Worm (Caenorhabditis elegans) whole organism, late embryonic: Measurements from ENCODE around the gene cytb-5.1.

Source experiments
- F13H6.1 ChIP-seq: sonication (generic microtip); optimal IDR thresholded peaks from 2 replicates; lab custom pipeline; 2016; ENCODE audit warnings: missing genetic modification characterization, missing compliant biosample characterization
- K09A11.1 ChIP-seq: sonication (generic microtip); optimal IDR thresholded peaks from 2 replicates; lab custom pipeline; 2017; ENCODE audit warnings: antibody characterized with exemption, mild to moderate bottlenecking, missing genetic modification characterization, missing compliant biosample characterization; ENCODE audit not compliant: insufficient read depth
- Y22D7AL.16 ChIP-seq: sonication (generic microtip); optimal IDR thresholded peaks from 2 replicates; lab custom pipeline; 2016; ENCODE audit warnings: missing genetic modification characterization, missing compliant biosample characterization
- ahr-1 ChIP-seq: sonication (generic microtip); optimal IDR thresholded peaks from 2 replicates; lab custom pipeline; 2016; ENCODE audit warnings: missing genetic modification characterization, missing compliant biosample characterization
- ama-1 ChIP-seq: fragments of 150-350 bp; optimal IDR thresholded peaks from 2 replicates; lab custom pipeline; 2014
- ceh-18 ChIP-seq: sonication (generic microtip); optimal IDR thresholded peaks from 2 replicates; lab custom pipeline; 2016; ENCODE audit warnings: missing genetic modification characterization, missing compliant biosample characterization
- ceh-19 ChIP-seq: fragments of 200-800 bp; sonication (Bioruptor generic); optimal IDR thresholded peaks from 2 replicates; lab custom pipeline; 2018; ENCODE audit warnings: mild to moderate bottlenecking, missing genetic modification characterization, missing compliant biosample characterization
- ceh-2 ChIP-seq: sonication (generic microtip); optimal IDR thresholded peaks from 2 replicates; lab custom pipeline; 2016; ENCODE audit warnings: missing genotype, missing genetic modification characterization, missing compliant biosample characterization
- ceh-22 ChIP-seq: sonication (generic microtip); optimal IDR thresholded peaks from 2 replicates; lab custom pipeline; 2017; ENCODE audit warnings: missing biosample characterization, missing genetic modification characterization
- ceh-24 ChIP-seq: sonication (generic microtip); optimal IDR thresholded peaks from 2 replicates; lab custom pipeline; 2016; ENCODE audit warnings: mild to moderate bottlenecking, missing genetic modification characterization, missing compliant biosample characterization
- ceh-30 ChIP-seq: fragments of 150-350 bp; optimal IDR thresholded peaks from 2 replicates; lab custom pipeline; 2014; ENCODE audit warnings: missing biosample characterization, missing genetic modification characterization
- ceh-31 ChIP-seq: sonication (generic microtip); optimal IDR thresholded peaks from 2 replicates; lab custom pipeline; 2016; ENCODE audit warnings: missing genetic modification characterization, missing compliant biosample characterization
- ceh-48 ChIP-seq: sonication (generic microtip); optimal IDR thresholded peaks from 2 replicates; lab custom pipeline; 2016; ENCODE audit warnings: missing genetic modification characterization, inconsistent platforms, missing compliant biosample characterization
- che-1 ChIP-seq: sonication (generic microtip); optimal IDR thresholded peaks from 2 replicates; lab custom pipeline; 2016; ENCODE audit warnings: mild to moderate bottlenecking, missing genetic modification characterization, missing compliant biosample characterization
- dve-1 ChIP-seq: sonication (generic microtip); optimal IDR thresholded peaks from 2 replicates; lab custom pipeline; 2017; ENCODE audit warnings: antibody characterized with exemption, mild to moderate bottlenecking, missing genetic modification characterization, missing compliant biosample characterization
- elt-4 ChIP-seq: sonication (generic microtip); optimal IDR thresholded peaks from 2 replicates; lab custom pipeline; 2016; ENCODE audit warnings: missing genetic modification characterization, missing compliant biosample characterization
- ets-4 ChIP-seq: sonication (generic microtip); optimal IDR thresholded peaks from 2 replicates; lab custom pipeline; 2016; ENCODE audit warnings: missing genetic modification characterization, missing compliant biosample characterization
- eyg-1 ChIP-seq: sonication (generic microtip); optimal IDR thresholded peaks from 2 replicates; lab custom pipeline; 2016; ENCODE audit warnings: missing genotype, missing genetic modification characterization, missing compliant biosample characterization
- fax-1 ChIP-seq: sonication (generic microtip); optimal IDR thresholded peaks from 2 replicates; lab custom pipeline; 2016; ENCODE audit warnings: missing genotype, missing genetic modification characterization, missing compliant biosample characterization
- fkh-6 ChIP-seq: sonication (generic microtip); optimal IDR thresholded peaks from 2 replicates; lab custom pipeline; 2016; ENCODE audit warnings: missing genetic modification characterization, missing compliant biosample characterization
- gmeb-2 ChIP-seq: sonication (generic microtip); optimal IDR thresholded peaks from 2 replicates; lab custom pipeline; 2016; ENCODE audit warnings: missing genetic modification characterization, inconsistent platforms, missing compliant biosample characterization
- hlh-13 ChIP-seq: fragments of 200-800 bp; sonication (Bioruptor generic); optimal IDR thresholded peaks from 2 replicates; lab custom pipeline; 2018; ENCODE audit warnings: mild to moderate bottlenecking, missing genetic modification characterization, missing compliant biosample characterization
- hlh-15 ChIP-seq: sonication (generic microtip); optimal IDR thresholded peaks from 2 replicates; lab custom pipeline; 2016; ENCODE audit warnings: missing genetic modification characterization, missing compliant biosample characterization
- hlh-6 ChIP-seq: sonication (generic microtip); optimal IDR thresholded peaks from 2 replicates; lab custom pipeline; 2016; ENCODE audit warnings: missing genotype, missing genetic modification characterization, missing compliant biosample characterization
- hlh-8 ChIP-seq: sonication (generic microtip); optimal IDR thresholded peaks from 2 replicates; lab custom pipeline; 2016; ENCODE audit warnings: missing genotype, missing genetic modification characterization, missing compliant biosample characterization
- lim-6 ChIP-seq: sonication (generic microtip); optimal IDR thresholded peaks from 2 replicates; lab custom pipeline; 2016; ENCODE audit warnings: missing genetic modification characterization, missing compliant biosample characterization
- lin-11 ChIP-seq: fragments of 200-800 bp; sonication (Bioruptor generic); optimal IDR thresholded peaks from 2 replicates; lab custom pipeline; 2018; ENCODE audit warnings: mild to moderate bottlenecking, missing genetic modification characterization, missing compliant biosample characterization
- mec-3 ChIP-seq: sonication (generic microtip); optimal IDR thresholded peaks from 2 replicates; lab custom pipeline; 2016; ENCODE audit warnings: borderline replicate concordance, missing genetic modification characterization, missing compliant biosample characterization
- nfya-1 ChIP-seq: sonication (generic microtip); optimal IDR thresholded peaks from 2 replicates; lab custom pipeline; 2017; ENCODE audit warnings: missing genetic modification characterization, mild to moderate bottlenecking, missing compliant biosample characterization, antibody characterized with exemption, moderate library complexity
- npax-4 ChIP-seq: sonication (generic microtip); optimal IDR thresholded peaks from 2 replicates; lab custom pipeline; 2016; ENCODE audit warnings: missing genetic modification characterization, missing compliant biosample characterization
- odd-2 ChIP-seq: sonication (generic microtip); optimal IDR thresholded peaks from 2 replicates; lab custom pipeline; 2017; ENCODE audit warnings: antibody characterized with exemption, mild to moderate bottlenecking, missing genetic modification characterization, missing compliant biosample characterization
- pat-9 ChIP-seq: fragments of 200-800 bp; sonication (Bioruptor generic); optimal IDR thresholded peaks from 2 replicates; lab custom pipeline; 2018; ENCODE audit warnings: mild to moderate bottlenecking, missing genetic modification characterization, moderate library complexity, missing compliant biosample characterization
- pha-2 ChIP-seq: sonication (generic microtip); optimal IDR thresholded peaks from 2 replicates; lab custom pipeline; 2017; ENCODE audit warnings: mild to moderate bottlenecking, missing genetic modification characterization, missing compliant biosample characterization
- pqm-1 ChIP-seq: sonication (generic microtip); optimal IDR thresholded peaks from 2 replicates; lab custom pipeline; 2016; ENCODE audit warnings: missing genetic modification characterization, missing compliant biosample characterization
- pros-1 ChIP-seq: fragments of 150-350 bp; optimal IDR thresholded peaks from 2 replicates; lab custom pipeline; 2014; ENCODE audit warnings: missing biosample characterization, missing genetic modification reagents, missing genetic modification characterization
- sox-4 ChIP-seq: sonication (generic microtip); optimal IDR thresholded peaks from 2 replicates; lab custom pipeline; 2017; ENCODE audit warnings: mild to moderate bottlenecking, missing genetic modification characterization, inconsistent platforms, missing compliant biosample characterization
- tbx-2 ChIP-seq: sonication (generic microtip); optimal IDR thresholded peaks from 2 replicates; lab custom pipeline; 2016; ENCODE audit warnings: missing genetic modification characterization, missing compliant biosample characterization
- tbx-7 ChIP-seq: sonication (generic microtip); optimal IDR thresholded peaks from 2 replicates; lab custom pipeline; 2016; ENCODE audit warnings: missing genotype, missing genetic modification characterization, missing compliant biosample characterization
- unc-3 ChIP-seq, 2 experiments: fragments of 200-800 bp in 1 of 2; sonication (Bioruptor generic) in 1 of 2; sonication (generic microtip) in 1 of 2; conservative IDR thresholded peaks in 1 of 2; optimal IDR thresholded peaks in 1 of 2; 2 replicates each; pipeline versions ENCODE4 v1.3.6 to Lab custom; 2016 to 2022; ENCODE audit warnings: missing compliant biosample characterization in 2 of 2, missing genetic modification characterization in 2 of 2, missing genetic modification reagents in 1 of 2
- unc-86 ChIP-seq: sonication (generic microtip); optimal IDR thresholded peaks from 2 replicates; lab custom pipeline; 2016; ENCODE audit warnings: missing genetic modification characterization, missing compliant biosample characterization
- zip-5 ChIP-seq: sonication (generic microtip); optimal IDR thresholded peaks from 2 replicates; lab custom pipeline; 2016; ENCODE audit warnings: missing genetic modification characterization, missing compliant biosample characterization

Gene cytb-5.1

ce11 chrX:14001494-14001974 lies at the start of gene cytb-5.1:
cytb-5.1 (plus strand) TSS chrX:14001924.
- TF ChIP-seq tbx-2 (tag; lab: Kevin White, UChicago), result peak; percentile 7
- no peak for TF ChIP-seq unc-86 (tag; lab: Kevin White, UChicago)

- TF ChIP-seq nfya-1 (no peak), tbx-7 (tag; lab: Kevin White, UChicago) (no peak), odd-2 (tag; lab: Kevin White, UChicago) (no peak), elt-4 (tag; lab: Kevin White, UChicago) (no peak), ceh-22 (tag; lab: Kevin White, UChicago) (no peak), fax-1 (tag; lab: Kevin White, UChicago) (no peak), ceh-31 (tag; lab: Kevin White, UChicago) (no peak), lin-11 (tag; lab: Kevin White, UChicago) (no peak), mec-3 (tag; lab: Kevin White, UChicago) (no peak), sox-4 (tag; lab: Kevin White, UChicago) (no peak), unc-86 (tag; lab: Kevin White, UChicago) (no peak), ceh-24 (tag; lab: Kevin White, UChicago) (no peak), che-1 (tag; lab: Kevin White, UChicago) (no peak), pha-2 (no peak), Y22D7AL.16 (tag; lab: Kevin White, UChicago) (no peak), ceh-48 (tag; lab: Kevin White, UChicago) (no peak), pros-1 (tag; lab: Kevin White, UChicago) (no peak), npax-4 (tag; lab: Kevin White, UChicago) (no peak), ceh-19 (GFP tag; lab: Kevin White, UChicago) (no peak), hlh-15 (tag; lab: Kevin White, UChicago) (no peak)
Measured at ce11 chrX:13952347-13952746, 49.4 kb upstream of the cytb-5.1 start.

ce11 chrX:13958451-13958850 lies 43.3 kb upstream of the cytb-5.1 start:
- TF ChIP-seq eyg-1 (tag; lab: Kevin White, UChicago) (no peak), sox-4 (tag; lab: Kevin White, UChicago) (no peak), hlh-6 (no peak)

- no peak for TF ChIP-seq tbx-7 (tag; lab: Kevin White, UChicago)
- TF ChIP-seq ceh-48 (tag; lab: Kevin White, UChicago), result no peak
- no peak for TF ChIP-seq ahr-1
- TF ChIP-seq hlh-15 (tag; lab: Kevin White, UChicago), result no peak
- TF ChIP-seq ceh-30 (tag; lab: Kevin White, UChicago), result no peak
- TF ChIP-seq hlh-6, result no peak
- TF ChIP-seq elt-4 (tag; lab: Kevin White, UChicago), result no peak
- TF ChIP-seq sox-4 (tag; lab: Kevin White, UChicago), result no peak
- no peak for TF ChIP-seq ceh-31 (tag; lab: Kevin White, UChicago)
- TF ChIP-seq ceh-18 (tag; lab: Kevin White, UChicago), result no peak
- no peak for TF ChIP-seq ceh-2 (tag; lab: Kevin White, UChicago)
- no peak for TF ChIP-seq lin-11 (tag; lab: Kevin White, UChicago)
- no peak for TF ChIP-seq dve-1 (tag; lab: Kevin White, UChicago)
- TF ChIP-seq che-1 (tag; lab: Kevin White, UChicago), result no peak
- TF ChIP-seq zip-5 (tag; lab: Kevin White, UChicago), result no peak
- no peak for TF ChIP-seq odd-2 (tag; lab: Kevin White, UChicago)
- TF ChIP-seq unc-3 (GFP tag; conservative IDR thresholded peaks at IDR 0.05; lab: Robert Waterston, UW), result no peak
- no peak for TF ChIP-seq unc-3 (tag; optimal IDR thresholded peaks at IDR 0.05; lab: Kevin White, UChicago)
- TF ChIP-seq pha-2, result no peak
Measured at ce11 chrX:13959383-13959782, 42.3 kb upstream of the cytb-5.1 start.

ce11 chrX:13959849-13960248 lies 41.9 kb upstream of the cytb-5.1 start, which contains the start of gene syx-2:
syx-2 (plus strand) TSS chrX:13960149.
- TF ChIP-seq pqm-1 (tag; lab: Kevin White, UChicago), result no peak
- no peak for TF ChIP-seq fkh-6
- no peak for TF ChIP-seq lim-6
- TF ChIP-seq ets-4, result no peak
- no peak for TF ChIP-seq F13H6.1 (tag; lab: Kevin White, UChicago)
- TF ChIP-seq gmeb-2, result no peak
- no peak for TF ChIP-seq lin-11 (tag; lab: Kevin White, UChicago)
- no peak for TF ChIP-seq ceh-31 (tag; lab: Kevin White, UChicago)
- TF ChIP-seq hlh-8 (tag; lab: Kevin White, UChicago), result no peak
- TF ChIP-seq elt-4 (tag; lab: Kevin White, UChicago), result no peak
- no peak for TF ChIP-seq ceh-48 (tag; lab: Kevin White, UChicago)
- no peak for TF ChIP-seq hlh-13 (GFP tag; lab: Kevin White, UChicago)
- no peak for TF ChIP-seq pat-9
- no peak for TF ChIP-seq odd-2 (tag; lab: Kevin White, UChicago)
- no peak for TF ChIP-seq ceh-22 (tag; lab: Kevin White, UChicago)
- no peak for TF ChIP-seq ama-1 (lab: Kevin White, UChicago)
- TF ChIP-seq K09A11.1 (tag; lab: Kevin White, UChicago), result no peak
